Worm (Caenorhabditis elegans) whole organism, L4 larva: ENCODE results near the gene sdhb-1.

Experiments
- F10B5.3 ChIP-seq: sonication (generic microtip); optimal IDR thresholded peaks from 2 replicates; lab custom pipeline; 2016; ENCODE audit warnings: mild to moderate bottlenecking, missing genetic modification characterization, missing compliant biosample characterization
- dmd-9 ChIP-seq: fragments of 200-800 bp; sonication (Bioruptor generic); IDR thresholded peaks from 2 replicates; pipeline ENCODE4 v1.3.6; 2022; ENCODE audit warnings: missing genetic modification reagents, missing genetic modification characterization, missing compliant biosample characterization
- fkh-10 ChIP-seq: fragments of 150-350 bp; optimal IDR thresholded peaks from 2 replicates; lab custom pipeline; 2014; ENCODE audit warnings: missing biosample characterization, missing genetic modification reagents, missing genetic modification characterization
- fos-1 ChIP-seq: fragments of 150-350 bp; optimal IDR thresholded peaks from 2 replicates; lab custom pipeline; 2014; ENCODE audit warnings: missing biosample characterization, missing genetic modification characterization
- lin-1 ChIP-seq: fragments of 200-800 bp; sonication (Bioruptor generic); IDR thresholded peaks from 2 replicates; pipeline ENCODE4 v1.3.6; 2022; ENCODE audit warnings: missing genetic modification reagents, missing genetic modification characterization, missing compliant biosample characterization
- lin-13 ChIP-seq: fragments of 150-350 bp; optimal IDR thresholded peaks from 2 replicates; lab custom pipeline; 2014; ENCODE audit warnings: missing biosample characterization, missing genetic modification reagents, missing genetic modification characterization
- lin-39 ChIP-seq: fragments of 150-350 bp; optimal IDR thresholded peaks from 2 replicates; lab custom pipeline; 2014; ENCODE audit warnings: missing biosample characterization, missing genetic modification reagents, missing genetic modification characterization
- madf-5 ChIP-seq, 2 experiments: fragments of 200-800 bp; sonication (Bioruptor generic); IDR thresholded peaks; 2 replicates each; pipeline ENCODE4 v1.3.6; 2022; ENCODE audit warnings: missing compliant biosample characterization in 2 of 2, missing genetic modification characterization in 2 of 2
- nhr-10 ChIP-seq: fragments of 150-350 bp; optimal IDR thresholded peaks from 2 replicates; lab custom pipeline; 2014; ENCODE audit warnings: missing biosample characterization, missing genetic modification characterization
- nhr-28 ChIP-seq: fragments of 150-350 bp; optimal IDR thresholded peaks from 2 replicates; lab custom pipeline; 2014; ENCODE audit warnings: missing biosample characterization, missing genetic modification characterization
- zag-1 ChIP-seq: fragments of 150-350 bp; optimal IDR thresholded peaks from 2 replicates; lab custom pipeline; 2014; ENCODE audit warnings: missing biosample characterization, missing genetic modification characterization

- no peak for TF ChIP-seq dmd-9 (GFP tag; lab: Robert Waterston, UW)
- no peak for TF ChIP-seq zag-1 (tag; lab: Kevin White, UChicago)
- no peak for TF ChIP-seq lin-13 (GFP tag; lab: Kevin White, UChicago)
- no peak for TF ChIP-seq fos-1 (tag; lab: Kevin White, UChicago)
- no peak for TF ChIP-seq nhr-10 (tag; lab: Kevin White, UChicago)
- no peak for TF ChIP-seq nhr-28
- TF ChIP-seq fkh-10 (GFP tag; lab: Kevin White, UChicago), result no peak
- no peak for TF ChIP-seq lin-39 (tag; lab: Kevin White, UChicago)
- TF ChIP-seq F10B5.3 (tag; lab: Kevin White, UChicago), result no peak
- TF ChIP-seq madf-5 (GFP tag; IDR thresholded peaks at IDR 0.05; lab: Robert Waterston, UW), result no peak
- no peak for TF ChIP-seq lin-1
Observed at ce11 chrII:9304849-9305248, 47.7 kb downstream of the sdhb-1 start.
